Fruit fly (Drosophila melanogaster): ENCODE measurements around the gene CG4751.
A peak's percentile ranks its signal among the peaks of the same experiment; 100 is the strongest.

dm6 chr2L:11100516-11101061 lies 29.9 kb upstream of the CG4751 start, which contains the start of gene Ge-1:
- TF ChIP-seq Fer2 (tag; optimal IDR thresholded peaks at IDR 0.05) (no peak), ERR (GFP tag; optimal IDR thresholded peaks at IDR 0.05) (no peak), hbn (GFP tag; IDR thresholded peaks at IDR 0.05; ENCODE audit: partially characterized antibody) (no peak), trem (tag; optimal IDR thresholded peaks at IDR 0.05) (peak; percentile 47), maf-S (GFP tag; optimal IDR thresholded peaks at IDR 0.05) (no peak), kni (GFP tag; optimal IDR thresholded peaks at IDR 0.05) (no peak), CG18011 (GFP tag; optimal IDR thresholded peaks at IDR 0.05) (no peak), sd (tag; optimal IDR thresholded peaks at IDR 0.05) (no peak), CG11695 (GFP tag; IDR thresholded peaks at IDR 0.05) (no peak), Aef1 (GFP tag; IDR thresholded peaks at IDR 0.05) (no peak), MESR4 (GFP tag; optimal IDR thresholded peaks at IDR 0.05) (peak; percentile 29), exex (tag; optimal IDR thresholded peaks at IDR 0.05) (no peak)

Data from whole organism, embryonic.